Worm (Caenorhabditis elegans) whole organism, early embryonic: ENCODE measurements around the gene F10E9.5.
"Not testable (repeated sequence)": the region's sequence is repeated elsewhere in the genome, so short reads cannot be mapped to it uniquely, and the experiment has no call there.

ENCODE experiments used
- B0310.2 ChIP-seq: sonication (generic microtip); optimal IDR thresholded peaks from 2 replicates; lab custom pipeline; 2016; ENCODE audit warnings: mild to moderate bottlenecking, missing genetic modification characterization, missing compliant biosample characterization
- F13C5.2 ChIP-seq: sonication (generic microtip); optimal IDR thresholded peaks from 2 replicates; lab custom pipeline; 2017; ENCODE audit warnings: mild to moderate bottlenecking, missing genetic modification characterization, inconsistent platforms, missing compliant biosample characterization
- aly-1 ChIP-seq: sonication (generic microtip); optimal IDR thresholded peaks from 2 replicates; lab custom pipeline; 2016; ENCODE audit warnings: missing genetic modification characterization, missing compliant biosample characterization
- ama-1 ChIP-seq: fragments of 150-350 bp; optimal IDR thresholded peaks from 2 replicates; lab custom pipeline; 2014
- ceh-13 ChIP-seq: fragments of 200-800 bp; sonication (Bioruptor generic); optimal IDR thresholded peaks from 2 replicates; lab custom pipeline; 2018; ENCODE audit warnings: mild to moderate bottlenecking, missing genetic modification characterization, missing compliant biosample characterization
- ceh-36 ChIP-seq: sonication (generic microtip); optimal IDR thresholded peaks from 2 replicates; lab custom pipeline; 2016; ENCODE audit warnings: missing genetic modification characterization, inconsistent platforms, missing compliant biosample characterization
- ets-7 ChIP-seq: sonication (generic microtip); optimal IDR thresholded peaks from 2 replicates; lab custom pipeline; 2016; ENCODE audit warnings: missing genotype, missing genetic modification characterization, missing compliant biosample characterization
- flt-1 ChIP-seq: fragments of 200-800 bp; sonication (Bioruptor generic); IDR thresholded peaks from 2 replicates; pipeline ENCODE4 v1.3.6; 2022; ENCODE audit warnings: missing genetic modification characterization, missing compliant biosample characterization
- hmbx-1 ChIP-seq: sonication (generic microtip); optimal IDR thresholded peaks from 2 replicates; lab custom pipeline; 2016; ENCODE audit warnings: mild to moderate bottlenecking, missing genetic modification characterization, missing compliant biosample characterization
- hmg-4 ChIP-seq: fragments of 200-800 bp; sonication (Bioruptor generic); optimal IDR thresholded peaks from 2 replicates; lab custom pipeline; 2018; ENCODE audit warnings: mild to moderate bottlenecking, missing genetic modification characterization, missing compliant biosample characterization
- hnd-1 ChIP-seq: sonication (generic microtip); optimal IDR thresholded peaks from 2 replicates; lab custom pipeline; 2016; ENCODE audit warnings: missing genetic modification characterization, missing compliant biosample characterization
- pes-1 ChIP-seq: fragments of 200-800 bp; sonication (Bioruptor generic); IDR thresholded peaks from 2 replicates; pipeline ENCODE4 v1.3.6; 2022; ENCODE audit warnings: missing genetic modification reagents, missing genetic modification characterization, missing compliant biosample characterization
- scrt-1 ChIP-seq: fragments of 200-800 bp; sonication (Bioruptor generic); IDR thresholded peaks from 2 replicates; pipeline ENCODE4 v1.3.6; 2022; ENCODE audit warnings: missing genetic modification characterization, missing compliant biosample characterization
- sea-1 ChIP-seq: fragments of 200-800 bp; sonication (Bioruptor generic); conservative IDR thresholded peaks from 2 replicates; pipeline ENCODE4 v1.3.6; 2022; ENCODE audit warnings: missing genetic modification characterization, missing compliant biosample characterization
- tbx-11 ChIP-seq: fragments of 200-800 bp; sonication (Bioruptor generic); IDR thresholded peaks from 2 replicates; pipeline ENCODE4 v1.3.6; 2022; ENCODE audit warnings: missing genetic modification characterization, missing compliant biosample characterization
- tbx-37 ChIP-seq: fragments of 200-800 bp; sonication (Bioruptor generic); conservative IDR thresholded peaks from 2 replicates; pipeline ENCODE4 v1.3.6; 2022; ENCODE audit warnings: missing genetic modification reagents, missing genetic modification characterization, missing compliant biosample characterization
- tra-4 ChIP-seq: sonication (generic microtip); optimal IDR thresholded peaks from 2 replicates; lab custom pipeline; 2017; ENCODE audit warnings: missing genetic modification characterization, missing compliant biosample characterization

F10E9.5 gene

ce11 chrIII:8339372-8339771 lies 32.0 kb downstream of the F10E9.5 start, which contains the start of gene clc-28:
Gene clc-28, minus strand, starts transcription at chrIII:8339472.
- not testable (repeated sequence) for TF ChIP-seq ama-1 (lab: Kevin White, UChicago); hmbx-1 (tag; lab: Kevin White, UChicago); hnd-1 (tag; lab: Kevin White, UChicago)

DNA sequence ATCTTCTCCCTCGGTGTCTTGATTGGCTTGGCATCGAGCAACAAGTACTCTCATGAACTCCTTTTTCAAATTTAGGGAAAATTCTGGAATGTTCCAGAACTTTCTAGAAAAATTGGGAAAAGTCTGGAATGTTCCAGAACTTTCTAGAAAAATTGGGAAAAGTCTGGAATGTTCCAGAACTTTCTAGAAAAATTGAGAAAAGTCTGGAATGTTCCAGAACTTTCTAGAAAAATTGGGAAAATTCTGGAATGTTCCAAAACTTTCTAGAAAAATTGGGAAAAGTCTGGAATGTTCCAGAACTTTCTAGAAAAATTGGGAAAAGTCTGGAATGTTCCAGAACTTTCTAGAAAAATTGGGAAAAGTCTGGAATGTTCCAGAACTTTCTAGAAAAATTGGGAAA lies 36.9 kb downstream of the F10E9.5 start, which contains the start of gene ZC262.7:
ZC262.7 (minus strand) TSS at position 54 of the 400 bp plus-strand sequence.
- TF ChIP-seq aly-1 (tag; lab: Kevin White, UChicago); B0310.2 (tag; lab: Kevin White, UChicago); ceh-13 (GFP tag; lab: Kevin White, UChicago): not testable (repeated sequence)

- not testable (repeated sequence) for TF ChIP-seq ceh-13 (GFP tag; lab: Kevin White, UChicago); aly-1 (tag; lab: Kevin White, UChicago); hmbx-1 (tag; lab: Kevin White, UChicago)
These were observed 40.4 kb downstream of the F10E9.5 start, which contains the start of gene clc-29 for ce11 chrIII:8347822-8348221. Gene clc-29, minus strand, starts transcription at chrIII:8347922.

ce11 chrIII:8354644-8355461 lies 47.5 kb downstream of the F10E9.5 start, which contains the start of gene unc-116:
Gene unc-116, minus strand, starts transcription at chrIII:8355174.
- TF ChIP-seq flt-1 (GFP tag; lab: Robert Waterston, UW) (no peak), tbx-37 (GFP tag; lab: Robert Waterston, UW) (no peak), hmg-4 (peak; percentile 63), sea-1 (GFP tag; lab: Robert Waterston, UW) (no peak), B0310.2 (tag; lab: Kevin White, UChicago) (no peak)

- no peak for TF ChIP-seq tbx-37 (GFP tag; lab: Robert Waterston, UW)
- TF ChIP-seq ceh-13 (GFP tag; lab: Kevin White, UChicago) = no peak
- no peak for TF ChIP-seq scrt-1 (GFP tag; lab: Robert Waterston, UW)
- no peak for TF ChIP-seq ama-1 (lab: Kevin White, UChicago)
- TF ChIP-seq hmg-4 = no peak
- TF ChIP-seq tbx-11 (GFP tag; lab: Robert Waterston, UW) = no peak
- no peak for TF ChIP-seq F13C5.2 (tag; lab: Kevin White, UChicago)
- TF ChIP-seq B0310.2 (tag; lab: Kevin White, UChicago) = no peak
- TF ChIP-seq hnd-1 (tag; lab: Kevin White, UChicago) = no peak
- TF ChIP-seq pes-1 (GFP tag; lab: Robert Waterston, UW) = no peak
- TF ChIP-seq tra-4 = no peak
- TF ChIP-seq flt-1 (GFP tag; lab: Robert Waterston, UW) = no peak
- no peak for TF ChIP-seq ceh-36
- no peak for TF ChIP-seq ets-7 (tag; lab: Kevin White, UChicago)
- TF ChIP-seq hmbx-1 (tag; lab: Kevin White, UChicago) = no peak
- no peak for TF ChIP-seq aly-1 (tag; lab: Kevin White, UChicago)
- TF ChIP-seq sea-1 (GFP tag; lab: Robert Waterston, UW) = no peak
These were observed 48.0 kb downstream of the F10E9.5 start for ce11 chrIII:8355462-8355815.

ce11 chrIII:8356407-8356881 lies 49.1 kb downstream of the F10E9.5 start:
- TF ChIP-seq hnd-1 (tag; lab: Kevin White, UChicago) (no peak), pes-1 (GFP tag; lab: Robert Waterston, UW) (no peak), ama-1 (lab: Kevin White, UChicago) (no peak), B0310.2 (tag; lab: Kevin White, UChicago) (no peak), flt-1 (GFP tag; lab: Robert Waterston, UW) (no peak), sea-1 (GFP tag; lab: Robert Waterston, UW) (no peak), tra-4 (no peak), F13C5.2 (tag; lab: Kevin White, UChicago) (peak; percentile 49), ets-7 (tag; lab: Kevin White, UChicago) (no peak), tbx-37 (GFP tag; lab: Robert Waterston, UW) (no peak), hmbx-1 (tag; lab: Kevin White, UChicago) (no peak), aly-1 (tag; lab: Kevin White, UChicago) (peak; percentile 72), hmg-4 (peak; percentile 78), ceh-13 (GFP tag; lab: Kevin White, UChicago) (no peak), tbx-11 (GFP tag; lab: Robert Waterston, UW) (no peak)
